Worm (Caenorhabditis elegans): Measurements from ENCODE around the gene M163.8.
"Not testable (repeated sequence)": the region's sequence is repeated elsewhere in the genome, so short reads cannot be mapped to it uniquely, and the experiment has no call there.

M163.8 gene

DNA sequence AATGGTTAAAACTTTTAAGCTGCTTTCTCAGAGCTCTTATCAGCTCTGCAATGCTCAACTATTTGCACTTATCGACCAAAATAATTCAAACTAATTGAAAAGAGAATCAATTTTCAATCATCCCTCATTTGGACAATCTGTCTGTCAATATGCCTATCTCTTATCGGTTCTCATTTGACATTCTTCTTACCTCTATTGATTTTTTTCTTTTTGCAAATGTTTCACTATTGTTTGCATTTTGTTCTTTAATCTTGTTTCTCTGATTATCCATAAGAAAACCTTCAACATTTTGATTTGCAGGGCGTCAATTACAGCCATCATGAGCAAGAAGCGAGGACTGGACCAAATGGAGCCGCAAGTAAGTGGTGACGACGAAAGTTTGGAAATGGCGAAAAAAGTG is 31.6 kb downstream of the M163.8 start, which contains the start of gene D1025.10:
TSS of gene D1025.10 (plus strand) at position 301 of the 400 bp plus-strand sequence.
- TF ChIP-seq ZK546.5 (tag; optimal IDR thresholded peaks at IDR 0.05) (no peak), daf-12 (tag; optimal IDR thresholded peaks at IDR 0.05) (no peak)

DNA sequence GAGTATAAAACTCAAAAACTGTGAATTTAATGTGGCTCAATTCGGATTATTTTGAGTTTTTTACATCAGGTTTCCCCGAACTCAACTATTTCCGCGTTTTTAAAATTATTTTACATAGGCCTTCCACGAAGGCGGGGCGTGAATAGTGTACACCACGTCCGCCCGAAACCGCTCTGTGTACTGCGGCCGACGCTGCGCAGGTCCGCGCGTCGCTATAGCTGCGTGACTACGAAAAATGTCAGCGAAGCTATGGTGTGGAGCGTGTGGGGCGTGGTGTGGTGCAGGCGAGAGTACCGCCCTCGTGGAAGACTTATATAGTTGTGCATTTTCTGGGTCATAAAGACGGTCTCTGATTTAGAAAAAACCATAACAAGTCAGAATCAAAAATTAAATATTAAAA is 32.9 kb downstream of the M163.8 start:
- TF ChIP-seq egl-5 (tag; optimal IDR thresholded peaks at IDR 0.05) (no peak), nfya-1 (tag; optimal IDR thresholded peaks at IDR 0.05; ENCODE audit: insufficient read depth) (no peak), snpc-4 (tag; optimal IDR thresholded peaks at IDR 0.05) (peak; percentile 19), fkh-2 (tag; optimal IDR thresholded peaks at IDR 0.05) (no peak), elt-2 (tag; optimal IDR thresholded peaks at IDR 0.05) (no peak)

DNA sequence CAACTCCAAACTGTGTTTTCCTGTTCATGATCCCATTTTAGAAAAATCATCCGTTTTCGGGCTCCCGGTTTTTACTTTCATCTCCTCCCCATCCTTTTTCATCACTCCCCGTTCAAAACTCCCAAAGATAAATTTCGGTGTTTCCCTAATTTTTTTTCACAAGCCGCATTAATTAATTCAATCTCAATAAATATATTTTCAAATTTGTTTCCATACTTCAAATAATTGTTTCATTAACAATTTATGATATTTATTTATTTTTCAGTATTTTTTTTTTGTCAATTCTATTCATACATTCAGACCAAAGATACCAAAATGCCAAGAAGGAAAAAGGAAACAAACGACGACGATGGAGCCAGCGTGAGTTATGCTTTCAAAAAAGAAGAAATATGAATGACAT is 35.5 kb downstream of the M163.8 start, which contains the start of gene D1025.1:
TSS of gene D1025.1 (plus strand) at position 301 of the 400 bp plus-strand sequence.
- TF ChIP-seq ceh-28 (tag; optimal IDR thresholded peaks at IDR 0.05) = no peak
- TF ChIP-seq ceh-16 (tag; optimal IDR thresholded peaks at IDR 0.05) = no peak
- TF ChIP-seq nhr-23 (tag; optimal IDR thresholded peaks at IDR 0.05) = no peak
- TF ChIP-seq egl-27 (tag; optimal IDR thresholded peaks at IDR 0.05) = no peak
- TF ChIP-seq pqm-1 (tag; optimal IDR thresholded peaks at IDR 0.05) = no peak
- no peak for TF ChIP-seq nhr-11 (tag; optimal IDR thresholded peaks at IDR 0.05)
- no peak for TF ChIP-seq zag-1 (tag; optimal IDR thresholded peaks at IDR 0.05)
- TF ChIP-seq elt-2 (tag; optimal IDR thresholded peaks at IDR 0.05) = no peak
- no peak for TF ChIP-seq lin-39 (tag; optimal IDR thresholded peaks at IDR 0.05)
- no peak for TF ChIP-seq nhr-28 (tag; optimal IDR thresholded peaks at IDR 0.05)
- TF ChIP-seq mdl-1 (tag; optimal IDR thresholded peaks at IDR 0.05) = no peak
- no peak for TF ChIP-seq ama-1 (optimal IDR thresholded peaks at IDR 0.05)
- no peak for TF ChIP-seq unc-62 (GFP tag; optimal IDR thresholded peaks at IDR 0.05)

DNA sequence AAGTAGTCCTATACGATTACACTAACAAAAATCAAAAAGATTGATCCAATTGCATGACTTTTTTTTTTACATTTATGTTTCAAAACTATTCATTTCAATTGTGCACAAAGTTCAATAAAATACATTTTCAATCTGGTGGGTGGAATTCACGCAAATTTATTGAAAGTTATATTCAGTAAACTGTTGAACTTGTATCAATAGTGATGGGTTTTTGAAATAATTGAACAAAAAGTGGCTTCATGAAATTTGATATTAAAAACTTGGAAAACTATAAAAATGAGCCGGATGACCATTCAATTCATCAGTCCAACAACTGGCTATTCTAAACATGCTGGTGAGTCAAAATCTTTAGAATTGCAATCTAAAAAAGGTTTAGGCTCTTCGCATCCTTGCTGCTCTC is 38.3 kb downstream of the M163.8 start, which contains the start of gene nspc-16:
TSS of gene nspc-16 (plus strand) at position 301 of the 400 bp plus-strand sequence.
- no peak for TF ChIP-seq daf-12 (tag; optimal IDR thresholded peaks at IDR 0.05)
- TF ChIP-seq elt-3 (tag; optimal IDR thresholded peaks at IDR 0.05) = no peak

DNA sequence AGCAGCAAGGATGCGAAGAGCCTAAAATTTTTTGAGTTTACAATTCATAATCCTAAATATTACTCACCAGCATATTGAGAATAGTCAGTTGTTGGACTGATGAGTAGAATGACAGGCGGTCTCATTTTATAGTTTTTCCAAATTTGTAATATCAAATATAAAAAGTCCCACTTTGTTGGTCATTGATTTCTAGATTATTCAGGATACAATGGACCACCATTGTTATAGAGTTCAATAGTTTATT is 40.1 kb downstream of the M163.8 start, which contains the start of gene nspc-17:
TSS of gene nspc-17 (minus strand) at position 101 of the 244 bp plus-strand sequence.
- not testable (repeated sequence) for TF ChIP-seq lin-39, mml-1, nhr-237 (tag; optimal IDR thresholded peaks at IDR 0.05)

DNA sequence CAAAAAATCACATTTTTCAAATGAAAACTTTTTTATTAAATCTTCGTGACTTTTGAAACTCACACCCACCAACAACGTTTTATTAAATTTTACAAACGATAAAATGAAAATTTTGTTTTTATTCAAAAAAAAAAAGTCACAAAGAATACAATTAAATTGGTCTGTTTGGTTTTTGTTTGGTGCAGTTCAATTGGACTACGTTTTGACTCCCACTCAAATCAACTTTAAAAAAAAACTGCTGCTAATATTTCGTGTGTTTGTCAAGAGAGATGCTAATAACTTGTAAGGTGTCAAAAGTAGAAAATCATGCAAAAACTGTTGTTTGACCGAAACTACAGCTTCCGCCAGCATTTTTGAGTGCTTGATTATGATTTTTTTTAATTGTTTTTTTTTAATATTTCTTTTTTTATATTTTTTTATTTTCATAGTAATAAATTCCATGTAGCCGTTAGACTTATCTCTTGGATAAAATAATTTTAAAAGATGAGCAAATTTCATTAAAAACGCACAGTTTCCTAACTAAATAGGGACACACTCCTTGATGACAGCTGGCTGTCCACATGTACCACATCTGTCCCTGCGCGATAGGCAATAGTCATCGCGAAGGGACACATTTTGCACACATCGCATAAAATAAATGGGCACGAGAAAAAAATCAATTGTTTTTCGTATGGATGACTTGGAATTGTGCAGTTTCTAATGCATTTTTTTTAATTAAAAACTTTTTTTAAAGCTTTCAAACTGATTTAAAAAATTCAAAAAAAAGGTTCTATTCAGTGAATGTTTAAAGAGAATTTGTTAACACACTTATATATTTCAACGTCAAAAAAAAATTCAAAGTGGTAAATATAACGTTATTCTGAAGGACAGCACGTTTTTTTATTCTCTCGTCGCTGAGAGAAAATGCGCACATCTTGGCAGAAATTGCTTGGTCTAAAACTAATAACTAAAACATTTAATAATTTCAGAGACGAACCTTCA is 40.7 kb downstream of the M163.8 start:
- TF ChIP-seq ZK546.5 (tag; optimal IDR thresholded peaks at IDR 0.05) (peak; percentile 71), daf-12 (tag; optimal IDR thresholded peaks at IDR 0.05) (peak; percentile 97), elt-3 (tag; optimal IDR thresholded peaks at IDR 0.05) (peak; percentile 67 to 99 (median 79)), jun-1 (tag; optimal IDR thresholded peaks at IDR 0.05) (peak; percentile 100), unc-62 (GFP tag; optimal IDR thresholded peaks at IDR 0.05) (peak; percentile 100), lin-39 (tag; optimal IDR thresholded peaks at IDR 0.05) (peak; percentile 100), nhr-77 (tag; optimal IDR thresholded peaks at IDR 0.05) (peak; percentile 99), R02D3.7 (tag; optimal IDR thresholded peaks at IDR 0.05) (peak; percentile 96), ceh-28 (tag; optimal IDR thresholded peaks at IDR 0.05) (peak; percentile 100), nhr-25 (tag; optimal IDR thresholded peaks at IDR 0.05) (peak; percentile 98), fos-1 (tag; optimal IDR thresholded peaks at IDR 0.05) (peak; percentile 99), mml-1 (tag; optimal IDR thresholded peaks at IDR 0.05) (peak; percentile 37), nhr-11 (tag; optimal IDR thresholded peaks at IDR 0.05) (peak; percentile 96), mdl-1 (tag; optimal IDR thresholded peaks at IDR 0.05) (peak; percentile 90), ztf-11 (tag; optimal IDR thresholded peaks at IDR 0.05) (peak; percentile 74), ceh-16 (tag; optimal IDR thresholded peaks at IDR 0.05) (peak; percentile 87), skn-1 (tag; optimal IDR thresholded peaks at IDR 0.05) (peak; percentile 99), ama-1 (optimal IDR thresholded peaks at IDR 0.05) (peak; percentile 73), tbx-2 (tag; optimal IDR thresholded peaks at IDR 0.05) (peak; percentile 99), nhr-43 (tag; optimal IDR thresholded peaks at IDR 0.05; ENCODE audit: poor library complexity, severe bottlenecking) (peak; percentile 99), ztf-4 (tag; optimal IDR thresholded peaks at IDR 0.05) (peak; percentile 94), pqm-1 (tag; optimal IDR thresholded peaks at IDR 0.05) (peak; percentile 90), fkh-10 (GFP tag; optimal IDR thresholded peaks at IDR 0.05) (peak; percentile 97), nhr-237 (tag; optimal IDR thresholded peaks at IDR 0.05) (peak; percentile 87), elt-1 (tag; optimal IDR thresholded peaks at IDR 0.05) (peak; percentile 73), hmg-11 (tag; optimal IDR thresholded peaks at IDR 0.05) (peak; percentile 93), lsy-12 (tag; optimal IDR thresholded peaks at IDR 0.05) (peak; percentile 97), nhr-67 (tag; optimal IDR thresholded peaks at IDR 0.05) (peak; percentile 75), eor-1 (tag; optimal IDR thresholded peaks at IDR 0.05) (peak in 1 of 2 experiments; percentile 86), egl-5 (tag; optimal IDR thresholded peaks at IDR 0.05) (peak; percentile 100), snpc-4 (tag; optimal IDR thresholded peaks at IDR 0.05) (peak; percentile 94)
